Worm (Caenorhabditis elegans) whole organism, midembryonic: ENCODE data around the gene C15F1.5.

ENCODE experiments used
- T22C8.4 ChIP-seq: fragments of 200-800 bp; sonication (Bioruptor generic); IDR thresholded peaks from 2 replicates; pipeline ENCODE4 v1.3.6; 2022; ENCODE audit warnings: missing genetic modification characterization, missing compliant biosample characterization
- cog-1 ChIP-seq: sonication (generic microtip); optimal IDR thresholded peaks from 2 replicates; lab custom pipeline; 2016; ENCODE audit warnings: missing genetic modification characterization, missing compliant biosample characterization
- flt-1 ChIP-seq: fragments of 200-800 bp; sonication (Bioruptor generic); IDR thresholded peaks from 2 replicates; pipeline ENCODE4 v1.3.6; 2022; ENCODE audit warnings: missing genetic modification characterization, missing compliant biosample characterization
- klf-2 ChIP-seq: fragments of 200-800 bp; sonication (Bioruptor generic); conservative IDR thresholded peaks from 2 replicates; pipeline ENCODE4 v1.3.6; 2022; ENCODE audit warnings: missing genetic modification reagents, missing genetic modification characterization, missing compliant biosample characterization
- med-1 ChIP-seq: sonication (generic microtip); optimal IDR thresholded peaks from 2 replicates; lab custom pipeline; 2017; ENCODE audit warnings: missing genetic modification characterization, mild to moderate bottlenecking, missing compliant biosample characterization, antibody characterized with exemption, missing genetic modification reagents; ENCODE audit not compliant: insufficient read depth
- ref-1 ChIP-seq: fragments of 200-800 bp; sonication (Bioruptor generic); conservative IDR thresholded peaks from 2 replicates; pipeline ENCODE4 v1.3.6; 2022; ENCODE audit warnings: missing genetic modification reagents, missing genetic modification characterization, missing compliant biosample characterization
- tab-1 ChIP-seq: fragments of 200-800 bp; sonication (Bioruptor generic); IDR thresholded peaks from 2 replicates; pipeline ENCODE4 v1.3.6; 2022; ENCODE audit warnings: missing genetic modification characterization, missing compliant biosample characterization
- ztf-23 ChIP-seq: fragments of 200-800 bp; sonication (Bioruptor generic); IDR thresholded peaks from 2 replicates; pipeline ENCODE4 v1.3.6; 2022; ENCODE audit warnings: missing genetic modification reagents, missing genetic modification characterization, missing compliant biosample characterization
- ztf-29 ChIP-seq: fragments of 200-800 bp; sonication (Bioruptor generic); IDR thresholded peaks from 2 replicates; pipeline ENCODE4 v1.3.6; 2022; ENCODE audit warnings: missing genetic modification reagents, missing genetic modification characterization, missing compliant biosample characterization

DNA sequence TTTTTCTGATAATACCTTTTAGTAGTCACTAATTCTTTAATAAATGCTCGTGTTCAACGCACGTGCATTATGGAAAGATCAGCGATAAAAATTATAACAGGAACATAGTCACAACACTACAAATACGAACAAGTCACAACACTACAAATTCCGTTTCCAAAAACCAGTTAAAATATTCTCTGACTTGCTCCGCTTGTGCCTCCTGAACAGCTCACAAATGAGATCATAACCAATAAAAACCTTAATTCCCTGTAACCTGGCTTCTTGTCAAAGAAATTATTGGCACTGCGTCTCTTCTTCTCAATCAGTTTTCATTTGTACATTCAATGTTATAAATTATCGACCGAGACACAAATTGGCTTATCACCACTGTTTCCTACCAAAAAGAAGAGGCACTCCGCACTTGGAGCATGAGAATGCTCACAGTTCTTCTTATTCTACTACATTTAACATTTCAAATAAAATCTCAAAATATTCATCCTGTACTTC is 51.0 kb downstream of the C15F1.5 start, which contains the start of gene B0252.1:
- no peak for TF ChIP-seq med-1
- no peak for TF ChIP-seq cog-1 (tag; lab: Kevin White, UChicago)
- no peak for TF ChIP-seq ztf-29 (GFP tag; lab: Robert Waterston, UW)
- no peak for TF ChIP-seq ztf-23 (GFP tag; lab: Robert Waterston, UW)
- no peak for TF ChIP-seq T22C8.4
- no peak for TF ChIP-seq tab-1 (GFP tag; lab: Robert Waterston, UW)
- TF ChIP-seq flt-1 = no peak
- TF ChIP-seq klf-2 = no peak
- TF ChIP-seq ref-1 (GFP tag; lab: Robert Waterston, UW) = no peak
